Worm (Caenorhabditis elegans): ENCODE results near the gene egal-1.
A peak's percentile ranks its signal among the peaks of the same experiment; 100 is the strongest.

egal-1 gene

ce11 chrIV:5867189-5867588 is 42.6 kb downstream of the egal-1 start, which contains the start of gene C06E7.88:
Gene C06E7.88, minus strand, starts transcription at chrIV:5867289.
- TF ChIP-seq tlp-1 (tag; optimal IDR thresholded peaks at IDR 0.05) (no peak), xbp-1 (tag; optimal IDR thresholded peaks at IDR 0.05) (no peak), efl-1 (optimal IDR thresholded peaks at IDR 0.05) (no peak), efl-1 (GFP tag; optimal IDR thresholded peaks at IDR 0.05 in 1 of 2) (no peak), zip-4 (GFP tag; optimal IDR thresholded peaks at IDR 0.05) (no peak)

- TF ChIP-seq efl-1 (optimal IDR thresholded peaks at IDR 0.05) (no peak), efl-1 (GFP tag; optimal IDR thresholded peaks at IDR 0.05 in 1 of 2) (peak in 1 of 2 experiments; percentile 79), skn-1 (tag; optimal IDR thresholded peaks at IDR 0.05) (no peak), pag-3 (tag; optimal IDR thresholded peaks at IDR 0.05; ENCODE audit: borderline replicate concordance, insufficient read depth) (no peak)
Observed at ce11 chrIV:5869354-5869753, 44.8 kb downstream of the egal-1 start.

DNA sequence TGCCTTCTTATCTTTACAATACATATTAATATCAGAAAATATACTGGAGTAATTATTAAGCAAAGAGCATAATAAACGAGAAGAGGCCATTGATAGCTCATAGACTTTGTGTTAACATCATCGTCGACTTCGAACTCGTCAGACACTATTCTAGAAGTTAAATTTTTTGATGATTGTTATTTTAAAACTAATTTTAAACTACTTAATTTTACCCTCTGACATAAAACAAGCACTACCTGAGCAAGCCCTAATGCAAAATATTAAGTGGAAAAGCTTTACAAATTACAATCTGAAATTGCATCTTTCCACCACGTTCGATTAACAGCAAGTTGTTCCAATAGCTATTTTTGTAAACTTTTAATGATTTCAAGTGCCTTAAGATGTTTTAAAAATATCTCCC is 45.5 kb downstream of the egal-1 start, which contains the start of gene srv-17:
TSS of gene srv-17 (minus strand) at position 101 of the 400 bp plus-strand sequence.
- no peak for TF ChIP-seq hlh-4 (tag; optimal IDR thresholded peaks at IDR 0.05)
- no peak for TF ChIP-seq nhr-84 (tag; optimal IDR thresholded peaks at IDR 0.05)

DNA sequence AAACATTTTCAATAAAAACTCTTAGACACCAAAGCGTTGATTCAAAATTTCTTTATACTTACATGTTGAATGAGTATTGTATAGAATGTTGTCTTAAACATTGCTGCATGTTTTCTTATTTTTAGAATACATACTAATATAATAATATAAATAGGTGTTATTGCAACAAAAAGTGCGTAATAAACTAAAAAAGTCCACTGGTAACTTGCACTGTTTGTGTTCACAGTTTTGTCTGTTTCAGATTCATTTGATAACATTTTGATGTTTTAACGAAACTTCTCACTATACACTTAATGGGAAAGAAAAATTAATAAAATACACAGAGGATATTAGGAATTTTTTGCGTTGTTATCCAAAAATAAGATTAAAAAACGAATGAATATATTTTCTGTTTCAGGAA is 49.2 kb downstream of the egal-1 start, which contains the start of gene srv-19:
TSS of gene srv-19 (minus strand) at position 101 of the 400 bp plus-strand sequence.
- TF ChIP-seq ceh-82 (tag; optimal IDR thresholded peaks at IDR 0.05), result no peak
- TF ChIP-seq mef-2 (tag; optimal IDR thresholded peaks at IDR 0.05), result no peak
- TF ChIP-seq nhr-20 (tag; optimal IDR thresholded peaks at IDR 0.05), result no peak
- TF ChIP-seq nhr-12 (tag; optimal IDR thresholded peaks at IDR 0.05), result no peak
- no peak for TF ChIP-seq elt-2 (tag; optimal IDR thresholded peaks at IDR 0.05)
- TF ChIP-seq ama-1 (optimal IDR thresholded peaks at IDR 0.05), result no peak
- TF ChIP-seq rnt-1 (tag; optimal IDR thresholded peaks at IDR 0.05), result no peak
- TF ChIP-seq vab-15 (tag; optimal IDR thresholded peaks at IDR 0.05), result no peak
- TF ChIP-seq snpc-4 (tag; optimal IDR thresholded peaks at IDR 0.05), result no peak
- TF ChIP-seq nhr-71 (tag; optimal IDR thresholded peaks at IDR 0.05), result no peak
- TF ChIP-seq lsy-2 (tag; optimal IDR thresholded peaks at IDR 0.05), result no peak
- TF ChIP-seq hpl-2 (GFP tag; optimal IDR thresholded peaks at IDR 0.05), result no peak
- no peak for TF ChIP-seq skn-1 (tag; optimal IDR thresholded peaks at IDR 0.05)
- TF ChIP-seq unc-86 (tag; optimal IDR thresholded peaks at IDR 0.05), result no peak
- no peak for TF ChIP-seq pax-3 (tag; optimal IDR thresholded peaks at IDR 0.05)
- no peak for TF ChIP-seq efl-3 (GFP tag; optimal IDR thresholded peaks at IDR 0.05)
- TF ChIP-seq F16B12.6 (tag; optimal IDR thresholded peaks at IDR 0.05), result no peak

- TF ChIP-seq nhr-28 (tag; optimal IDR thresholded peaks at IDR 0.05) (no peak), blmp-1 (tag; optimal IDR thresholded peaks at IDR 0.05) (no peak), lir-3 (tag; optimal IDR thresholded peaks at IDR 0.05; ENCODE audit: poor library complexity) (no peak), hlh-4 (tag; optimal IDR thresholded peaks at IDR 0.05) (no peak)
Observed at ce11 chrIV:5877246-5877645, 52.7 kb downstream of the egal-1 start, which contains the start of gene srv-21. Gene srv-21, minus strand, starts transcription at chrIV:5877346.
